In the genomic region with DNA sequence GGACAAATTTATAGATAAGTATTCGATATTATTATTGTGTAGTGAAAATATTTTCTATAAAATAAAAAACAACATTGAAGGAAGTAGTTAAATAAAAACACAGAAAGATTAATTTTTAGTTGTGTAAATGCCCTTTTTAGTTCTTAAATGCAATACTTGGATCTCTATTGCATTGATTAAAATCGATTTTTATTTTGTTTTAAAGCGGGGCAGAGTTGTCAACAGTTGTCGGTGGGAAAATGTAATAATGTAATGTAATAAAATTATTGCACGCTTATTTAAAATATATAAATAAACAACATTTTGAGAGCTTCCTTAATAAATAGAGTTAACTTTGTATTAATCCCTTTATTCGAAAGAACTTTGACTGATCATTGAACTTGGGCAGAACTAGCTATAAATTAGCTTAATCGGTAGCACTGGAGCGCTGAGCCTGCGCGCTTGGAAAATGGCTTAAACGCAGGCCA, we compare ENCODE assay signal across 1 fruit fly cellular context.
TF ChIP-seq lines count a peak whose summit lies in the region.

A gene (plus strand): TSS at position 411 of the 467 bp plus-strand sequence.

TF ChIP-seq in whole organism, embryonic, 481 proteins besides CTCF, POLR2A, EP300 and RAD21 (continued from another document and continues in another):
- TF ChIP-seq gem (tag; optimal IDR thresholded peaks at IDR 0.05; lab: Kevin White, UChicago) (peak; percentile 80), Atf3 (GFP tag; optimal IDR thresholded peaks at IDR 0.05; lab: Kevin White, UChicago) (no peak), pita (GFP tag; optimal IDR thresholded peaks at IDR 0.05; lab: Kevin White, UChicago) (no peak), seq (GFP tag; IDR thresholded peaks at IDR 0.05; lab: Robert Waterston, UW) (no peak), CG14014 (GFP tag; IDR thresholded peaks at IDR 0.05; lab: Robert Waterston, UW) (peak; percentile 61), CG13296 (GFP tag; optimal IDR thresholded peaks at IDR 0.05; lab: Kevin White, UChicago) (peak; percentile 41), Blimp-1 (GFP tag; optimal IDR thresholded peaks at IDR 0.05; lab: Kevin White, UChicago) (peak; percentile 60), luna (GFP tag; optimal IDR thresholded peaks at IDR 0.05; lab: Kevin White, UChicago) (no peak), Antp (GFP tag; optimal IDR thresholded peaks at IDR 0.05; lab: Kevin White, UChicago) (no peak), CG2202 (tag; optimal IDR thresholded peaks at IDR 0.05; lab: Kevin White, UChicago) (no peak), sim (GFP tag; IDR thresholded peaks at IDR 0.05; lab: Robert Waterston, UW) (no peak), CG34224 (GFP tag; IDR thresholded peaks at IDR 0.05; lab: Robert Waterston, UW; ENCODE audit: partially characterized antibody) (peak; percentile 69; the same call in 2 of the 3 replicates), zfh2 (GFP tag; optimal IDR thresholded peaks at IDR 0.05; lab: Kevin White, UChicago) (peak; percentile 29), sug (tag; optimal IDR thresholded peaks at IDR 0.05; lab: Kevin White, UChicago) (peak; percentile 62), Eip74EF (GFP tag; optimal IDR thresholded peaks at IDR 0.05; lab: Kevin White, UChicago) (peak in 1 of 2 experiments; percentile 29), nau (GFP tag; optimal IDR thresholded peaks at IDR 0.05; lab: Kevin White, UChicago) (no peak), ems (GFP tag; optimal IDR thresholded peaks at IDR 0.05; lab: Kevin White, UChicago) (peak; percentile 19), her (GFP tag; optimal IDR thresholded peaks at IDR 0.05; lab: Kevin White, UChicago) (no peak), CG6272 (GFP tag; IDR thresholded peaks at IDR 0.05; lab: Robert Waterston, UW) (no peak), CG30431 (GFP tag; optimal IDR thresholded peaks at IDR 0.05; lab: Kevin White, UChicago) (no peak), hkb (optimal IDR thresholded peaks at IDR 0.05; lab: Kevin White, UChicago) (no peak), hkb (GFP tag; IDR thresholded peaks at IDR 0.05; lab: Robert Waterston, UW) (peak; percentile 68), sr (GFP tag; IDR thresholded peaks at IDR 0.05; lab: Robert Waterston, UW) (no peak), abd-A (tag; optimal IDR thresholded peaks at IDR 0.05; lab: Kevin White, UChicago) (no peak), gsb (GFP tag; IDR thresholded peaks at IDR 0.05; lab: Robert Waterston, UW) (no peak), CG9817 (tag; optimal IDR thresholded peaks at IDR 0.05; lab: Kevin White, UChicago) (peak; percentile 58), dati (GFP tag; IDR thresholded peaks at IDR 0.05; lab: Robert Waterston, UW) (no peak), CG18476 (GFP tag; optimal IDR thresholded peaks at IDR 0.05; lab: Kevin White, UChicago) (peak; percentile 61), amos (GFP tag; IDR thresholded peaks at IDR 0.05; lab: Robert Waterston, UW; ENCODE audit: partially characterized antibody) (peak; percentile 52), tup (GFP tag; optimal IDR thresholded peaks at IDR 0.05; lab: Kevin White, UChicago) (peak; percentile 30), HLH4C (GFP tag; IDR thresholded peaks at IDR 0.05; lab: Robert Waterston, UW; ENCODE audit: partially characterized antibody) (peak; percentile 27; the same call in 1 of the 3 replicates), CG14050 (GFP tag; IDR thresholded peaks at IDR 0.05; lab: Robert Waterston, UW) (no peak), bigmax (GFP tag; optimal IDR thresholded peaks at IDR 0.05; lab: Kevin White, UChicago) (no peak), CG6854 (GFP tag; optimal IDR thresholded peaks at IDR 0.05; lab: Kevin White, UChicago) (no peak), CG7357 (GFP tag; IDR thresholded peaks at IDR 0.05; lab: Robert Waterston, UW) (peak; percentile 35; the same call in 1 of the 3 replicates), ci (GFP tag; IDR thresholded peaks at IDR 0.05; lab: Robert Waterston, UW) (peak; percentile 64; the same call in 2 of the 3 replicates), ase (GFP tag; IDR thresholded peaks at IDR 0.05; lab: Robert Waterston, UW) (peak; percentile 35; the same call in 2 of the 3 replicates), vvl (GFP tag; IDR thresholded peaks at IDR 0.05; lab: Robert Waterston, UW) (peak; percentile 63), ftz-f1 (GFP tag; optimal IDR thresholded peaks at IDR 0.05; lab: Kevin White, UChicago) (no peak), CG12744 (GFP tag; optimal IDR thresholded peaks at IDR 0.05; lab: Kevin White, UChicago) (no peak), CG10979 (tag; optimal IDR thresholded peaks at IDR 0.05; lab: Kevin White, UChicago) (peak; percentile 62), oc (tag; optimal IDR thresholded peaks at IDR 0.05; lab: Kevin White, UChicago) (no peak), ssp (GFP tag; IDR thresholded peaks at IDR 0.05; lab: Robert Waterston, UW) (0 out of 2 replicates have a peak, but pooled peaks have one; percentile 39), Sox100B (GFP tag; optimal IDR thresholded peaks at IDR 0.05; lab: Kevin White, UChicago) (no peak), emc (GFP tag; optimal IDR thresholded peaks at IDR 0.05; lab: Kevin White, UChicago) (no peak), CG12299 (tag; optimal IDR thresholded peaks at IDR 0.05; lab: Kevin White, UChicago) (peak; percentile 16), sob (GFP tag; IDR thresholded peaks at IDR 0.05; lab: Robert Waterston, UW) (no peak; the same call in 1 of the 2 replicates), jumu (GFP tag; optimal IDR thresholded peaks at IDR 0.05; lab: Kevin White, UChicago) (no peak), CG9876 (GFP tag; optimal IDR thresholded peaks at IDR 0.05; lab: Kevin White, UChicago) (no peak), Fer1 (GFP tag; optimal IDR thresholded peaks at IDR 0.05; lab: Kevin White, UChicago) (peak; percentile 30), caup (GFP tag; optimal IDR thresholded peaks at IDR 0.05; lab: Kevin White, UChicago; ENCODE audit: severe bottlenecking) (peak; percentile 43), sd (tag; optimal IDR thresholded peaks at IDR 0.05; lab: Kevin White, UChicago) (no peak), Nf-YB (GFP tag; optimal IDR thresholded peaks at IDR 0.05; lab: Kevin White, UChicago) (peak; percentile 35), chinmo (GFP tag; IDR thresholded peaks at IDR 0.05; lab: Robert Waterston, UW; ENCODE audit: partially characterized antibody) (no peak), shn (GFP tag; optimal IDR thresholded peaks at IDR 0.05; lab: Kevin White, UChicago) (no peak), vfl (GFP tag; optimal IDR thresholded peaks at IDR 0.05; lab: Kevin White, UChicago) (no peak), MTF-1 (GFP tag; optimal IDR thresholded peaks at IDR 0.05; lab: Kevin White, UChicago; ENCODE audit: borderline replicate concordance) (no peak), ERR (GFP tag; optimal IDR thresholded peaks at IDR 0.05; lab: Kevin White, UChicago) (no peak), stc (GFP tag; IDR thresholded peaks at IDR 0.05; lab: Robert Waterston, UW) (peak; percentile 59; the same call in 1 of the 2 replicates), CG14965 (GFP tag; optimal IDR thresholded peaks at IDR 0.05; lab: Kevin White, UChicago; ENCODE audit: borderline replicate concordance) (no peak), CG13894 (tag; optimal IDR thresholded peaks at IDR 0.05; lab: Kevin White, UChicago) (peak; percentile 52), pum (GFP tag; optimal IDR thresholded peaks at IDR 0.05; lab: Kevin White, UChicago) (peak; percentile 21), tx (GFP tag; optimal IDR thresholded peaks at IDR 0.05; lab: Kevin White, UChicago) (no peak), Dad (GFP tag; optimal IDR thresholded peaks at IDR 0.05; lab: Kevin White, UChicago) (no peak), H2.0 (GFP tag; IDR thresholded peaks at IDR 0.05; lab: Robert Waterston, UW) (peak; percentile 65), sens (GFP tag; lab: Kevin White, UChicago) (peak; percentile 91), wdn (GFP tag; IDR thresholded peaks at IDR 0.05; lab: Robert Waterston, UW) (no peak), Tbp (GFP tag; optimal IDR thresholded peaks at IDR 0.05; lab: Kevin White, UChicago) (no peak), trh (GFP tag; optimal IDR thresholded peaks at IDR 0.05; lab: Kevin White, UChicago) (no peak), Pdp1 (GFP tag; optimal IDR thresholded peaks at IDR 0.05; lab: Kevin White, UChicago) (peak; percentile 38 to 64), pfk (GFP tag; optimal IDR thresholded peaks at IDR 0.05; lab: Kevin White, UChicago) (no peak), HLH3B (GFP tag; IDR thresholded peaks at IDR 0.05; lab: Robert Waterston, UW) (peak; percentile 57; the same call in 1 of the 2 replicates), kay (GFP tag; optimal IDR thresholded peaks at IDR 0.05; lab: Kevin White, UChicago) (no peak), schlank (tag; optimal IDR thresholded peaks at IDR 0.05; lab: Kevin White, UChicago) (no peak), gce (GFP tag; IDR thresholded peaks at IDR 0.05; lab: Robert Waterston, UW) (0 out of 3 replicates have a peak, but pooled peaks have one; percentile 8), chif (GFP tag; optimal IDR thresholded peaks at IDR 0.05; lab: Kevin White, UChicago) (peak in 1 of 2 experiments; percentile 25), salm (tag; optimal IDR thresholded peaks at IDR 0.05; lab: Kevin White, UChicago) (peak; percentile 27), twi (tag; optimal IDR thresholded peaks at IDR 0.05; lab: Kevin White, UChicago) (peak; percentile 40), danr (GFP tag; IDR thresholded peaks at IDR 0.05; lab: Robert Waterston, UW) (no peak), Nf-YC (tag; optimal IDR thresholded peaks at IDR 0.05; lab: Kevin White, UChicago) (peak; percentile 62), slbo (GFP tag; IDR thresholded peaks at IDR 0.05; lab: Robert Waterston, UW) (peak; percentile 82), CG12942 (GFP tag; optimal IDR thresholded peaks at IDR 0.05; lab: Kevin White, UChicago) (peak; percentile 51), NfI (GFP tag; optimal IDR thresholded peaks at IDR 0.05; lab: Kevin White, UChicago) (peak; percentile 56), rib (GFP tag; IDR thresholded peaks at IDR 0.05; lab: Robert Waterston, UW) (no peak), CG32772 (GFP tag; IDR thresholded peaks at IDR 0.05; lab: Robert Waterston, UW) (peak; percentile 35; the same call in 1 of the 2 replicates), Bteb2 (GFP tag; optimal IDR thresholded peaks at IDR 0.05; lab: Kevin White, UChicago) (no peak), Poxn (GFP tag; IDR thresholded peaks at IDR 0.05; lab: Robert Waterston, UW) (no peak), CG5245 (GFP tag; optimal IDR thresholded peaks at IDR 0.05; lab: Kevin White, UChicago) (peak; percentile 42), Bdp1 (GFP tag; optimal IDR thresholded peaks at IDR 0.05; lab: Kevin White, UChicago) (peak; percentile 14), NC2β (GFP tag; optimal IDR thresholded peaks at IDR 0.05; lab: Kevin White, UChicago) (no peak), CrebB (tag; optimal IDR thresholded peaks at IDR 0.05; lab: Kevin White, UChicago) (no peak), klu (GFP tag; IDR thresholded peaks at IDR 0.05; lab: Robert Waterston, UW) (peak; percentile 54), CG3407 (GFP tag; optimal IDR thresholded peaks at IDR 0.05; lab: Kevin White, UChicago) (no peak), CG31441 (GFP tag; IDR thresholded peaks at IDR 0.05; lab: Robert Waterston, UW) (peak; percentile 70), Hmx (GFP tag; optimal IDR thresholded peaks at IDR 0.05; lab: Kevin White, UChicago) (no peak), prd (optimal IDR thresholded peaks at IDR 0.05; lab: Kevin White, UChicago) (no peak), prd (GFP tag; IDR thresholded peaks at IDR 0.05; lab: Robert Waterston, UW) (peak; percentile 69), CG17186 (GFP tag; optimal IDR thresholded peaks at IDR 0.05; lab: Kevin White, UChicago) (peak; percentile 52), Doc3 (GFP tag; IDR thresholded peaks at IDR 0.05; lab: Robert Waterston, UW; ENCODE audit: partially characterized antibody) (peak; percentile 57), grau (tag; optimal IDR thresholded peaks at IDR 0.05; lab: Kevin White, UChicago) (peak; percentile 71), Xbp1 (GFP tag; optimal IDR thresholded peaks at IDR 0.05; lab: Kevin White, UChicago) (peak; percentile 69), CG7839 (tag; optimal IDR thresholded peaks at IDR 0.05; lab: Kevin White, UChicago) (peak; percentile 74), CG13424 (tag; optimal IDR thresholded peaks at IDR 0.05; lab: Kevin White, UChicago) (peak; percentile 67), Nf-YA (GFP tag; IDR thresholded peaks at IDR 0.05; lab: Robert Waterston, UW) (no peak), CG15514 (GFP tag; optimal IDR thresholded peaks at IDR 0.05; lab: Kevin White, UChicago) (peak; percentile 69), CG18262 (tag; optimal IDR thresholded peaks at IDR 0.05; lab: Kevin White, UChicago) (peak; percentile 75), CG1832 (GFP tag; optimal IDR thresholded peaks at IDR 0.05; lab: Kevin White, UChicago) (no peak), lbe (GFP tag; optimal IDR thresholded peaks at IDR 0.05; lab: Kevin White, UChicago) (peak; percentile 14), Awh (GFP tag; IDR thresholded peaks at IDR 0.05; lab: Robert Waterston, UW) (no peak), CG10366 (GFP tag; IDR thresholded peaks at IDR 0.05; lab: Robert Waterston, UW) (peak; percentile 50), CG8765 (GFP tag; IDR thresholded peaks at IDR 0.05; lab: Robert Waterston, UW) (no peak), CG8924 (tag; optimal IDR thresholded peaks at IDR 0.05; lab: Kevin White, UChicago) (peak; percentile 65), Dfd (GFP tag; optimal IDR thresholded peaks at IDR 0.05; lab: Kevin White, UChicago) (no peak), CG31224 (GFP tag; IDR thresholded peaks at IDR 0.05; lab: Robert Waterston, UW) (peak; percentile 32; the same call in 1 of the 2 replicates), CG12155 (GFP tag; optimal IDR thresholded peaks at IDR 0.05; lab: Kevin White, UChicago) (peak; percentile 32), CG7556 (GFP tag; optimal IDR thresholded peaks at IDR 0.05; lab: Kevin White, UChicago) (peak; percentile 60), CG1647 (GFP tag; optimal IDR thresholded peaks at IDR 0.05; lab: Kevin White, UChicago) (no peak), Sox102F (GFP tag; optimal IDR thresholded peaks at IDR 0.05; lab: Kevin White, UChicago) (peak; percentile 68), onecut (GFP tag; IDR thresholded peaks at IDR 0.05; lab: Robert Waterston, UW) (0 out of 2 replicates have a peak, but pooled peaks have one; percentile 24), jing (GFP tag; optimal IDR thresholded peaks at IDR 0.05; lab: Kevin White, UChicago) (no peak), bbx (GFP tag; IDR thresholded peaks at IDR 0.05; lab: Robert Waterston, UW; ENCODE audit: partially characterized antibody) (no peak), Kr (GFP tag; optimal IDR thresholded peaks at IDR 0.05; lab: Kevin White, UChicago) (no peak), mirr (GFP tag; optimal IDR thresholded peaks at IDR 0.05; lab: Kevin White, UChicago) (no peak), CG12236 (GFP tag; optimal IDR thresholded peaks at IDR 0.05; lab: Kevin White, UChicago) (no peak), CG11560 (tag; IDR thresholded peaks at IDR 0.05; lab: Robert Waterston, UW) (peak; percentile 89), Aef1 (GFP tag; IDR thresholded peaks at IDR 0.05; lab: Robert Waterston, UW) (peak; percentile 48)
